Worm (Caenorhabditis elegans) whole organism, dauer: ENCODE results near the gene C09G9.1.

Experiments used
- unc-62 ChIP-seq: sonication (generic microtip); optimal IDR thresholded peaks from 2 replicates; lab custom pipeline; 2017; ENCODE audit warnings: missing biosample characterization, missing genetic modification reagents, missing genetic modification characterization

The C09G9.1 gene

DNA sequence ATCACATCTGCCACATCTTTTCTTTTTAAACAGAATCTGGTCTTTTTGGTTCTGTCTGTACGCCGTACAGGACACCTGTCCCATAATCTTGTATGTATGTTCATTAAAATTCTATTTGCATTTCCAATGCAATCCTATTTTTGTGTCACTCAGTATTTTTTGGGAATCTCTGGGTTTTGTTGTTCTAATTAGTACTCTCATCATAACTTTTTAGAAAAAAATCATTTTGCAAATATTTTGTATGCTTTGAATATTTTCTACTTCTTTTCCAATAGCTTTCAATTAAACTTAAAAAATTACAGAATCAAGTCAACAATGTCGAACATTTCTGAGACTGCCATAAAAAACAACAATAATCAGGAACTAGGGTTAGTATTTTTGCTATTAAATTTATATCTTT lies 45.2 kb downstream of the C09G9.1 start, which contains the start of gene T28C6.3:
TSS of gene T28C6.3 (plus strand) at position 301 of the 400 bp plus-strand sequence.
- TF ChIP-seq unc-62 (GFP tag; lab: Kevin White, UChicago) = no peak

- TF ChIP-seq unc-62 (GFP tag; lab: Kevin White, UChicago) = no peak
Measured at ce11 chrIV:8819471-8819870, 45.8 kb downstream of the C09G9.1 start.

ce11 chrIV:8817639-8818038 lies 47.6 kb downstream of the C09G9.1 start, which contains the start of gene T28C6.10:
T28C6.10 (plus strand) TSS chrIV:8817939.
- TF ChIP-seq unc-62 (GFP tag; lab: Kevin White, UChicago) = no peak

DNA sequence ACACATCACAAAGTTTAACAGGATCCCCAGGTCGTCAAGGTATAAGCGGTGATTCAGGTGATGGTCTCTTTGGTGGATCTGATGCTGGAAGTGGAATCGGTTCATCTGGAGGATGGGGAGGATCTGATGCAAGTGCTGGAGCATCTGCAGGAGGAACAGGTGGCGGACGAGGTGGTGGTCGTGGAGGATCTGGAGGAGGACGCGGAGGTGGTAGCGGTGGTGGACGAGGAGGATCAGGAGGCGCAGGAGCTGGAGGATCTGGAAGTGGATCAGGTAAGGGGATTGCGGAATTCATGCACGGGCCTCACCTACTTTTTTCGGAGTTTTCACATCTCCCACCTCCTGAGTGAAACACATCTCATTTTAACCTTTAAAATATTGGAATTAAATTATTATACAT lies 48.7 kb downstream of the C09G9.1 start:
- TF ChIP-seq unc-62 (GFP tag; lab: Kevin White, UChicago) = no peak

DNA sequence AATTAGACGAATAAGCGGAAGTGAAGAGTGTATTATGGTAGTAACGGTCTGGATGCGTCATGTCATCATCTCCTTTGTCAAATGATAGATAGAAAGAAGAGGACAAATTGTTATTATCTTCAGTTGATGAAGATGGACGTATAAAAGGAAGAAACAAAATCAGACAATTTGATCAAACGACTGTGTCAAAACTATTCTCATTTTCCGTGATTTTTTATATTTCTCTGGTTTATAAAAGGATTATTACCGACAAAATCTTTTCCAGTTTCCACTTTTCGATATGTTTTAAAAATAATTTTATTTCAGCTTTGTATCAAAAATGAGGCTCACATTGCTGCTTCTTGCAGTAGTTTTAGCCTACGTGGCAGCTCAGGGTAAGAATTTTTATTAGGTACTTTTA lies 49.3 kb downstream of the C09G9.1 start, which contains the start of gene grsp-2:
TSS of gene grsp-2 (plus strand) at position 301 of the 400 bp plus-strand sequence.
- TF ChIP-seq unc-62 (GFP tag; lab: Kevin White, UChicago) = no peak

- TF ChIP-seq unc-62 (GFP tag; lab: Kevin White, UChicago) = no peak
Measured at ce11 chrIV:8815162-8815561, 50.1 kb downstream of the C09G9.1 start.

- no peak for TF ChIP-seq unc-62 (GFP tag; lab: Kevin White, UChicago)
Measured at ce11 chrIV:8813614-8814013, 51.7 kb downstream of the C09G9.1 start, which contains the start of gene exc-5. exc-5 (minus strand) TSS chrIV:8813670.
